Fruit fly (Drosophila melanogaster) whole organism, prepupa: ENCODE measurements around the gene CG6345.

Experiments used
- CG11294 ChIP-seq: fragments of 200-800 bp; sonication (Bioruptor generic); IDR thresholded peaks from 2 replicates; pipeline ENCODE4 v1.3.6; 2022; ENCODE audit warnings: missing biosample characterization, missing genetic modification characterization
- CG6808 ChIP-seq: fragments of 200-800 bp; sonication (Bioruptor generic); optimal IDR thresholded peaks from 3 replicates; lab custom pipeline; 2017; ENCODE audit warnings: missing biosample characterization, missing genetic modification characterization, mild to moderate bottlenecking, moderate library complexity, missing genetic modification reagents
- CG6854 ChIP-seq: fragments of 200-800 bp; sonication (Bioruptor generic); optimal IDR thresholded peaks from 2 replicates; lab custom pipeline; 2017; ENCODE audit warnings: missing biosample characterization, mild to moderate bottlenecking, missing genetic modification characterization
- Eip75B ChIP-seq: fragments of 200-800 bp; sonication (Bioruptor generic); optimal IDR thresholded peaks from 3 replicates; lab custom pipeline; 2016; ENCODE audit warnings: missing biosample characterization, missing genetic modification characterization
- Ets21C ChIP-seq: fragments of 200-800 bp; sonication (Bioruptor generic); optimal IDR thresholded peaks from 3 replicates; lab custom pipeline; 2016; ENCODE audit warnings: missing biosample characterization, missing genetic modification characterization
- Gug ChIP-seq: fragments of 200-800 bp; sonication (Bioruptor generic); IDR thresholded peaks from 2 replicates; pipeline ENCODE4 v1.3.6; 2022; ENCODE audit warnings: missing biosample characterization, missing genetic modification characterization
- Hr4 ChIP-seq: fragments of 200-800 bp; sonication (Bioruptor generic); optimal IDR thresholded peaks from 3 replicates; lab custom pipeline; 2016; ENCODE audit warnings: missing biosample characterization, missing genetic modification characterization
- Sox102F ChIP-seq: fragments of 200-800 bp; sonication (Bioruptor generic); optimal IDR thresholded peaks from 2 replicates; lab custom pipeline; 2016; ENCODE audit warnings: missing biosample characterization, mild to moderate bottlenecking, missing genetic modification characterization
- esn ChIP-seq: fragments of 200-800 bp; sonication (Bioruptor generic); optimal IDR thresholded peaks from 2 replicates; lab custom pipeline; 2016; ENCODE audit warnings: missing biosample characterization, mild to moderate bottlenecking, missing genetic modification characterization, moderate library complexity
- fd59A ChIP-seq: fragments of 200-800 bp; sonication (Bioruptor generic); optimal IDR thresholded peaks from 2 replicates; lab custom pipeline; 2017; ENCODE audit warnings: missing biosample characterization, mild to moderate bottlenecking, missing genetic modification characterization, missing genetic modification reagents
- fkh ChIP-seq: fragments of 200-800 bp; sonication (Bioruptor generic); optimal IDR thresholded peaks from 3 replicates; lab custom pipeline; 2017; ENCODE audit warnings: missing biosample characterization, mild to moderate bottlenecking, missing genetic modification characterization, moderate library complexity

DNA sequence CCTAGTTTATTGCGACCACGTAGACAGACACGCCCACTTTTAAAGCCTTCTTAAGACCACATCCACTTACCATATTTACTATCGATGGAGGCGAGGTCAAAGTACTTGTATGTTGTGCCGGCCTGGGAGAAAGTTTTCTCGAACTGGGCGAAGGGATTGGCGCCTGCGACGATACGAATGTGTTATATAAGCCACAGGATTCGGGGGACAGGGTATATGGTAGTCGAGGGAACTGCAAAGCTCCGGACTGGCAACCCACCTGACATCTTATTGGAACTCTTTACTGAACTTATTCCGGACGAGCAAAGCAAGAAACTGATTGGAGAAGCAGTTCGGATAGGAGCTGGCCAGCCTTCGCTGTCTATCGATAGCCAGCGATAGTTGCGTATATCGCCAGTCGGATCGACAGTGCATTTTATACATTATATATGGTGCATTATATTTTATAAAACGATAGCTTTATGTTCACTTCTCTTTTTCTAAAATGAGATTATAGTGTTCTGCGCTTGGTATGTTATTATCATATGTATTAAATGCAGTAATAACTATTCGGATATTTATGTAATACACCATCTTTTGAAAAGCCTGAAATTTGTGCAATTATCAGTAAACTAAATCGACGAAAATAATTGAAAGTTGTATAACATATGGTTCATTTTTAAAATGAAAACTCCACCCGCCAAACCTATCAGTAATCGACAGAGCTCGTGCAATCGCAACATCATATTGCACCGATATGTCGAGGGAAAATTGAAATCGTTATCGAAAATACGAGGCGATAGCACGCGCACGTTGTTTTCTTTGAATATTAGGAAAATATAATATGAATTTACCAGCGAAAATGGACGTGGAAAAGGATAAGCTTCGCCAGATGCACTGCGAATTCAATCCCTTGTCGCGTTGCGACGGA is 3.0 kb downstream of the CG6345 start, which contains the start of the genes Irp-1B and Rrp46:
- TF ChIP-seq CG6808 (GFP tag; lab: Kevin White, UChicago) (no peak), Hr4 (peak; percentile 24), fd59A (GFP tag; lab: Kevin White, UChicago) (no peak), Sox102F (no peak), Eip75B (GFP tag; lab: Kevin White, UChicago) (peak; percentile 16), Ets21C (no peak), esn (GFP tag; lab: Kevin White, UChicago) (peak; percentile 20), CG6854 (GFP tag; lab: Kevin White, UChicago) (peak; percentile 5), CG11294 (no peak), Gug (no peak), fkh (GFP tag; lab: Kevin White, UChicago) (no peak)
